Worm (Caenorhabditis elegans) whole organism, L2 larva: Measurements from ENCODE around the gene ngn-1.
A peak's percentile ranks its signal among the peaks of the same experiment; 100 is the strongest.

Experiments
- ZK546.5 ChIP-seq: sonication (generic microtip); optimal IDR thresholded peaks from 2 replicates; lab custom pipeline; 2017; ENCODE audit warnings: missing biosample characterization, missing genetic modification characterization
- aly-2 ChIP-seq: fragments of 150-350 bp; optimal IDR thresholded peaks from 2 replicates; lab custom pipeline; 2014; ENCODE audit warnings: missing biosample characterization, missing genetic modification characterization
- ama-1 ChIP-seq: fragments of 150-350 bp; optimal IDR thresholded peaks from 2 replicates; lab custom pipeline; 2018; ENCODE audit warnings: inconsistent platforms
- dmd-4 ChIP-seq: sonication (generic microtip); optimal IDR thresholded peaks from 2 replicates; lab custom pipeline; 2017; ENCODE audit warnings: missing biosample characterization, missing genetic modification characterization
- gmeb-1 ChIP-seq: fragments of 150-350 bp; optimal IDR thresholded peaks from 2 replicates; lab custom pipeline; 2014; ENCODE audit warnings: missing biosample characterization, missing genetic modification characterization
- lin-39 ChIP-seq: fragments of 150-350 bp; optimal IDR thresholded peaks from 2 replicates; lab custom pipeline; 2014; ENCODE audit warnings: missing biosample characterization, missing genetic modification reagents, missing genetic modification characterization
- lsy-2 ChIP-seq, 2 experiments: fragments of 150-350 bp in 1 of 2; sonication (generic microtip) in 1 of 2; optimal IDR thresholded peaks; 2 replicates each; lab custom pipeline; 2014 to 2017; ENCODE audit warnings: missing biosample characterization in 2 of 2, missing genetic modification characterization in 2 of 2
- nhr-77 ChIP-seq: fragments of 150-350 bp; optimal IDR thresholded peaks from 2 replicates; lab custom pipeline; 2014; ENCODE audit warnings: missing biosample characterization, missing genetic modification characterization
- peb-1 ChIP-seq: fragments of 150-350 bp; optimal IDR thresholded peaks from 2 replicates; lab custom pipeline; 2014; ENCODE audit warnings: missing biosample characterization, missing genetic modification characterization
- unc-62 ChIP-seq: fragments of 150-350 bp; optimal IDR thresholded peaks from 2 replicates; lab custom pipeline; 2014; ENCODE audit warnings: missing biosample characterization, missing genetic modification reagents, missing genetic modification characterization
- zag-1 ChIP-seq: fragments of 150-350 bp; optimal IDR thresholded peaks from 2 replicates; lab custom pipeline; 2014; ENCODE audit warnings: missing biosample characterization, missing genetic modification characterization
- ztf-11 ChIP-seq: sonication (generic microtip); optimal IDR thresholded peaks from 2 replicates; lab custom pipeline; 2017; ENCODE audit warnings: missing biosample characterization, missing genetic modification characterization

ce11 chrIV:2603556-2604021 lies 24.5 kb downstream of the ngn-1 start:
- no peak for TF ChIP-seq gmeb-1
- no peak for TF ChIP-seq nhr-77 (tag; lab: Kevin White, UChicago)
- no peak for TF ChIP-seq lin-39
- no peak for TF ChIP-seq aly-2 (tag; lab: Kevin White, UChicago)
- TF ChIP-seq unc-62 (GFP tag; lab: Kevin White, UChicago): no peak
- no peak for TF ChIP-seq ZK546.5 (tag; lab: Kevin White, UChicago)
- no peak for TF ChIP-seq dmd-4 (tag; lab: Kevin White, UChicago)
- no peak for TF ChIP-seq ama-1 (lab: Kevin White, UChicago)
- TF ChIP-seq zag-1: no peak
- peak in 1 of 2 experiments; percentile 34 for TF ChIP-seq lsy-2 (tag; optimal IDR thresholded peaks at IDR 0.05; lab: Kevin White, UChicago)
- TF ChIP-seq peb-1 (tag; lab: Kevin White, UChicago): no peak
- TF ChIP-seq ztf-11 (tag; lab: Kevin White, UChicago): no peak
